Fruit fly (Drosophila melanogaster) whole organism, embryonic: Measurements from ENCODE around the gene Tailor.

Source experiments
- ATbp ChIP-seq: fragments of 200-800 bp; sonication (Bioruptor generic); optimal IDR thresholded peaks from 2 replicates; lab custom pipeline; 2017; ENCODE audit warnings: missing biosample characterization, mild to moderate bottlenecking, missing genetic modification characterization, missing genetic modification reagents
- Aef1 ChIP-seq: fragments of 200-800 bp; sonication (Bioruptor generic); IDR thresholded peaks from 3 replicates; pipeline ENCODE4 v1.3.6; 2022; ENCODE audit warnings: missing biosample characterization, missing genetic modification characterization
- Awh ChIP-seq: fragments of 200-800 bp; sonication (Bioruptor generic); IDR thresholded peaks from 2 replicates; pipeline ENCODE4, ENCODE4 v1.3.6; 2022; ENCODE audit warnings: missing biosample characterization, missing genetic modification characterization
- CG1024 ChIP-seq: fragments of 200-800 bp; sonication (Bioruptor generic); IDR thresholded peaks from 2 replicates; pipeline ENCODE4 v1.3.6; 2022; ENCODE audit warnings: missing biosample characterization, missing genetic modification characterization
- CG11093 ChIP-seq: fragments of 200-800 bp; sonication (Bioruptor generic); IDR thresholded peaks from 3 replicates; pipeline ENCODE4 v1.3.6; 2022; ENCODE audit warnings: missing biosample characterization, missing genetic modification characterization
- CG11695 ChIP-seq: fragments of 200-800 bp; sonication (Bioruptor generic); IDR thresholded peaks from 3 replicates; pipeline ENCODE4 v1.3.6; 2022; ENCODE audit warnings: missing biosample characterization, missing genetic modification characterization
- CG12104 ChIP-seq: fragments of 200-800 bp; sonication (Bioruptor generic); optimal IDR thresholded peaks from 3 replicates; lab custom pipeline; 2016; ENCODE audit warnings: missing biosample characterization, missing genetic modification characterization
- CG14050 ChIP-seq: fragments of 200-800 bp; sonication (Bioruptor generic); IDR thresholded peaks from 3 replicates; pipeline ENCODE4 v1.3.6; 2022; ENCODE audit warnings: missing biosample characterization, missing genetic modification characterization
- CG14441 ChIP-seq: fragments of 200-800 bp; sonication (Bioruptor generic); IDR thresholded peaks from 2 replicates; pipeline ENCODE4 v1.3.6; 2022; ENCODE audit warnings: missing biosample characterization, missing genetic modification characterization
- CG16815 ChIP-seq: fragments of 200-800 bp; sonication (Bioruptor generic); optimal IDR thresholded peaks from 3 replicates; lab custom pipeline; 2017; ENCODE audit warnings: missing biosample characterization, mild to moderate bottlenecking, missing genetic modification characterization
- CG17186 ChIP-seq: fragments of 200-800 bp; sonication (Bioruptor generic); optimal IDR thresholded peaks from 3 replicates; lab custom pipeline; 2017; ENCODE audit warnings: missing biosample characterization, missing genetic modification reagents, missing genetic modification characterization
- CG17385 ChIP-seq: fragments of 200-800 bp; sonication (Bioruptor generic); optimal IDR thresholded peaks from 3 replicates; lab custom pipeline; 2018; ENCODE audit warnings: missing biosample characterization, mild to moderate bottlenecking, missing genetic modification characterization
- CG1792 ChIP-seq: fragments of 200-800 bp; sonication (Bioruptor generic); optimal IDR thresholded peaks from 2 replicates; lab custom pipeline; 2016; ENCODE audit warnings: missing biosample characterization, missing genetic modification characterization
- CG18599 ChIP-seq: fragments of 200-800 bp; sonication (Bioruptor generic); optimal IDR thresholded peaks from 3 replicates; lab custom pipeline; 2017; ENCODE audit warnings: missing biosample characterization, missing genetic modification characterization, mild to moderate bottlenecking, moderate library complexity, missing genetic modification reagents
- CG2712 ChIP-seq: fragments of 200-800 bp; optimal IDR thresholded peaks from 3 replicates; lab custom pipeline; 2019; ENCODE audit warnings: missing biosample characterization, mild to moderate bottlenecking, missing genetic modification characterization, moderate library complexity
- CG4854 ChIP-seq: fragments of 200-800 bp; sonication (Bioruptor generic); optimal IDR thresholded peaks from 2 replicates; lab custom pipeline; 2016; ENCODE audit warnings: missing biosample characterization, missing genetic modification characterization, inconsistent platforms
- CG6654 ChIP-seq: fragments of 200-800 bp; sonication (Bioruptor generic); optimal IDR thresholded peaks from 2 replicates; lab custom pipeline; 2017; ENCODE audit warnings: missing biosample characterization, mild to moderate bottlenecking, missing genetic modification characterization
- CG6791 ChIP-seq: fragments of 200-800 bp; sonication (Bioruptor generic); IDR thresholded peaks from 3 replicates; pipeline ENCODE4 v1.3.6; 2022; ENCODE audit warnings: missing biosample characterization, missing genetic modification characterization; ENCODE audit not compliant: partially characterized antibody
- CG6813 ChIP-seq: fragments of 200-800 bp; sonication (Bioruptor generic); optimal IDR thresholded peaks from 2 replicates; lab custom pipeline; 2017; ENCODE audit warnings: missing biosample characterization, missing genetic modification characterization, mild to moderate bottlenecking, moderate library complexity, missing genetic modification reagents
- CG8089 ChIP-seq: fragments of 200-800 bp; sonication (Bioruptor generic); optimal IDR thresholded peaks from 3 replicates; lab custom pipeline; 2016; ENCODE audit warnings: missing biosample characterization, missing genetic modification characterization
- HLH3B ChIP-seq: fragments of 200-800 bp; sonication (Bioruptor generic); IDR thresholded peaks from 2 replicates; pipeline ENCODE4 v1.3.6; 2022; ENCODE audit warnings: missing biosample characterization, missing genetic modification characterization
- HLH54F ChIP-seq: fragments of 200-800 bp; sonication (Bioruptor generic); optimal IDR thresholded peaks from 3 replicates; lab custom pipeline; 2016; ENCODE audit warnings: missing biosample characterization, missing genetic modification characterization
- Hand ChIP-seq: fragments of 200-800 bp; sonication (Bioruptor generic); optimal IDR thresholded peaks from 2 replicates; lab custom pipeline; 2017; ENCODE audit warnings: mild to moderate bottlenecking, missing biosample characterization, missing genetic modification reagents, missing genetic modification characterization
- NC2α ChIP-seq: fragments of 200-800 bp; sonication (Bioruptor generic); optimal IDR thresholded peaks from 2 replicates; lab custom pipeline; 2016; ENCODE audit warnings: missing biosample characterization, missing genetic modification characterization
- Nf-YC ChIP-seq: fragments of 200-800 bp; optimal IDR thresholded peaks from 3 replicates; lab custom pipeline; 2019; ENCODE audit warnings: missing biosample characterization, mild to moderate bottlenecking, missing genetic modification characterization, moderate library complexity
- Pdp1 ChIP-seq, 2 experiments: fragments of 200-800 bp; sonication (Bioruptor generic); optimal IDR thresholded peaks; 3 replicates each; lab custom pipeline; 2016; ENCODE audit warnings: missing biosample characterization in 2 of 2, missing genetic modification characterization in 2 of 2, mild to moderate bottlenecking in 1 of 2, moderate library complexity in 1 of 2
- Rfx ChIP-seq: fragments of 200-800 bp; sonication (Bioruptor generic); IDR thresholded peaks from 2 replicates; pipeline ENCODE4 v1.3.6; 2022; ENCODE audit warnings: missing biosample characterization, missing genetic modification characterization
- Scr ChIP-seq: fragments of 200-800 bp; sonication (Bioruptor generic); IDR thresholded peaks from 2 replicates; pipeline ENCODE4 v1.3.6; 2022; ENCODE audit warnings: missing biosample characterization, missing genetic modification characterization; ENCODE audit not compliant: partially characterized antibody
- Sox100B ChIP-seq: fragments of 200-800 bp; sonication (Bioruptor generic); optimal IDR thresholded peaks from 3 replicates; lab custom pipeline; 2018; ENCODE audit warnings: missing biosample characterization, mild to moderate bottlenecking, missing genetic modification characterization
- Sry-δ ChIP-seq: fragments of 200-800 bp; sonication (Bioruptor generic); optimal IDR thresholded peaks from 2 replicates; lab custom pipeline; 2016; ENCODE audit warnings: missing biosample characterization, missing genetic modification characterization
- Trl ChIP-seq, 3 experiments: fragments of >200 bp in 2 of 3; fragments of 200-800 bp in 1 of 3; sonication (Bioruptor generic) in 1 of 3; optimal IDR thresholded peaks; 2 replicates in 1 of 3; 3 replicates in 2 of 3; lab custom pipeline; 2016 to 2017; ENCODE audit warnings: missing biosample characterization in 1 of 3, missing genetic modification characterization in 1 of 3
- al ChIP-seq: fragments of 200-800 bp; sonication (Bioruptor generic); IDR thresholded peaks from 2 replicates; pipeline ENCODE4 v1.3.6; 2022; ENCODE audit warnings: missing biosample characterization, missing genetic modification characterization
- bcd ChIP-seq: fragments of 200-800 bp; sonication (Bioruptor generic); optimal IDR thresholded peaks from 2 replicates; lab custom pipeline; 2017; ENCODE audit warnings: missing biosample characterization, mild to moderate bottlenecking, missing genetic modification characterization
- br ChIP-seq: fragments of >200 bp; optimal IDR thresholded peaks from 2 replicates; lab custom pipeline; 2017
- cas ChIP-seq: fragments of 200-800 bp; sonication (Bioruptor generic); IDR thresholded peaks from 2 replicates; pipeline ENCODE4 v1.3.6; 2022; ENCODE audit warnings: missing biosample characterization, missing genetic modification characterization
- corto ChIP-seq: fragments of 200-800 bp; sonication (Bioruptor generic); optimal IDR thresholded peaks from 2 replicates; lab custom pipeline; 2016; ENCODE audit warnings: missing biosample characterization, mild to moderate bottlenecking, missing genetic modification characterization, moderate library complexity
- dan ChIP-seq: fragments of 200-800 bp; sonication (Bioruptor generic); IDR thresholded peaks from 2 replicates; pipeline ENCODE4 v1.3.6; 2022; ENCODE audit warnings: missing biosample characterization, missing genetic modification characterization
- dmrt11E ChIP-seq: fragments of 200-800 bp; sonication (Bioruptor generic); optimal IDR thresholded peaks from 3 replicates; lab custom pipeline; 2018; ENCODE audit warnings: missing biosample characterization, mild to moderate bottlenecking, missing genetic modification characterization, moderate library complexity
- ftz-f1 ChIP-seq: fragments of 200-800 bp; sonication (Bioruptor generic); optimal IDR thresholded peaks from 2 replicates; lab custom pipeline; 2016; ENCODE audit warnings: missing biosample characterization, missing genetic modification characterization
- gt ChIP-seq: fragments of 200-800 bp; sonication (Bioruptor generic); IDR thresholded peaks from 2 replicates; pipeline ENCODE4 v1.3.6; 2022; ENCODE audit warnings: missing biosample characterization, missing genetic modification characterization
- hkb ChIP-seq, 2 experiments: fragments of 200-800 bp in 1 of 2; fragments of >200 bp in 1 of 2; sonication (Bioruptor generic) in 1 of 2; IDR thresholded peaks in 1 of 2; optimal IDR thresholded peaks in 1 of 2; 2 replicates each; pipeline versions ENCODE4 v1.3.6 to Lab custom; 2017 to 2022; ENCODE audit warnings: missing biosample characterization in 1 of 2, missing genetic modification characterization in 1 of 2
- knrl ChIP-seq: fragments of 200-800 bp; sonication (Bioruptor generic); IDR thresholded peaks from 3 replicates; pipeline ENCODE4 v1.3.6; 2022; ENCODE audit warnings: missing biosample characterization, missing genetic modification characterization; ENCODE audit not compliant: partially characterized antibody
- nerfin-1 ChIP-seq: fragments of 200-800 bp; sonication (Bioruptor generic); optimal IDR thresholded peaks from 3 replicates; lab custom pipeline; 2019; ENCODE audit warnings: missing biosample characterization, mild to moderate bottlenecking, missing genetic modification characterization, moderate library complexity
- onecut ChIP-seq: fragments of 200-800 bp; sonication (Bioruptor generic); IDR thresholded peaks from 2 replicates; pipeline ENCODE4 v1.3.6; 2022; ENCODE audit warnings: missing biosample characterization, missing genetic modification characterization
- p53 ChIP-seq: fragments of 200-800 bp; sonication (Bioruptor generic); optimal IDR thresholded peaks from 2 replicates; lab custom pipeline; 2016; ENCODE audit warnings: missing biosample characterization, missing genetic modification characterization
- prd ChIP-seq, 3 experiments: fragments of >200 bp in 2 of 3; fragments of 200-800 bp in 1 of 3; sonication (Bioruptor generic) in 1 of 3; optimal IDR thresholded peaks in 2 of 3; IDR thresholded peaks in 1 of 3; 2 replicates in 2 of 3; 3 replicates in 1 of 3; pipeline versions ENCODE4 v1.3.6 to Lab custom; 2017 to 2022; ENCODE audit warnings: missing biosample characterization in 1 of 3, missing genetic modification characterization in 1 of 3
- sob ChIP-seq: fragments of 200-800 bp; sonication (Bioruptor generic); IDR thresholded peaks from 2 replicates; pipeline ENCODE4 v1.3.6; 2022; ENCODE audit warnings: missing biosample characterization, missing genetic modification characterization
- tio ChIP-seq: fragments of 200-800 bp; sonication (Bioruptor generic); optimal IDR thresholded peaks from 2 replicates; lab custom pipeline; 2017; ENCODE audit warnings: missing biosample characterization, missing genetic modification characterization, inconsistent platforms
- yki ChIP-seq: fragments of >200 bp; optimal IDR thresholded peaks from 3 replicates; lab custom pipeline; 2018
- zfh2 ChIP-seq: fragments of 200-800 bp; sonication (Bioruptor generic); optimal IDR thresholded peaks from 2 replicates; lab custom pipeline; 2016; ENCODE audit warnings: missing biosample characterization, missing genetic modification characterization

Gene Tailor

dm6 chr3R:7067092-7067491 lies 18.8 kb downstream of the Tailor start, which contains the start of the genes CG1105 and CG1965 (continued):
- TF ChIP-seq Pdp1 (GFP tag; optimal IDR thresholded peaks at IDR 0.05; lab: Kevin White, UChicago) = peak; percentile 91 to 95
- TF ChIP-seq CG14050 (GFP tag; lab: Robert Waterston, UW) = peak; percentile 85
- peak; percentile 89 for TF ChIP-seq CG4854 (GFP tag; lab: Kevin White, UChicago)
- peak; percentile 88 for TF ChIP-seq CG1792
- TF ChIP-seq Sox100B = no peak
- TF ChIP-seq Awh (GFP tag; lab: Robert Waterston, UW) = peak; percentile 88
- peak; percentile 97 for TF ChIP-seq Rfx
- peak; percentile 93 for TF ChIP-seq bcd (GFP tag; lab: Kevin White, UChicago)
- TF ChIP-seq Scr = peak; percentile 99
- TF ChIP-seq prd (optimal IDR thresholded peaks at IDR 0.05; lab: Kevin White, UChicago) = no peak
- peak; percentile 97 for TF ChIP-seq prd (GFP tag; IDR thresholded peaks at IDR 0.05; lab: Robert Waterston, UW)
- TF ChIP-seq ATbp (GFP tag; lab: Kevin White, UChicago) = peak; percentile 58
- peak; percentile 87 for TF ChIP-seq gt (GFP tag; lab: Robert Waterston, UW)
- TF ChIP-seq sob (GFP tag; lab: Robert Waterston, UW) = peak; percentile 97
- TF ChIP-seq dan = peak; percentile 90
- TF ChIP-seq Aef1 (GFP tag; lab: Robert Waterston, UW) = peak; percentile 95
- peak; percentile 93 for TF ChIP-seq dmrt11E (tag; lab: Kevin White, UChicago)
- TF ChIP-seq CG12104 = peak; percentile 90
- peak; percentile 23 for TF ChIP-seq Hand (GFP tag; lab: Kevin White, UChicago)
- no peak for TF ChIP-seq Trl (optimal IDR thresholded peaks at IDR 0.05; lab: Kevin White, UChicago)
- peak; percentile 95 for TF ChIP-seq Trl (GFP tag; optimal IDR thresholded peaks at IDR 0.05; lab: Kevin White, UChicago)
- peak; percentile 79 for TF ChIP-seq NC2α (GFP tag; lab: Kevin White, UChicago)
- TF ChIP-seq onecut (GFP tag; lab: Robert Waterston, UW) = peak; percentile 82
- peak; percentile 91 for TF ChIP-seq cas (GFP tag; lab: Robert Waterston, UW)
- TF ChIP-seq ftz-f1 (GFP tag; lab: Kevin White, UChicago) = peak; percentile 79
- peak; percentile 84 for TF ChIP-seq Nf-YC
- TF ChIP-seq zfh2 = peak; percentile 95
- peak; percentile 64 for TF ChIP-seq hkb (optimal IDR thresholded peaks at IDR 0.05; lab: Kevin White, UChicago)
- peak; percentile 84 for TF ChIP-seq hkb (GFP tag; IDR thresholded peaks at IDR 0.05; lab: Robert Waterston, UW)
- TF ChIP-seq CG14441 (GFP tag; lab: Robert Waterston, UW) = peak; percentile 94
- peak; percentile 83 for TF ChIP-seq nerfin-1
- peak; percentile 73 for TF ChIP-seq CG1024 (GFP tag; lab: Robert Waterston, UW)
- TF ChIP-seq CG11695 (GFP tag; lab: Robert Waterston, UW) = peak; percentile 85
- no peak for TF ChIP-seq yki (lab: Kevin White, UChicago)
- peak; percentile 92 for TF ChIP-seq al (GFP tag; lab: Robert Waterston, UW)
- TF ChIP-seq corto (GFP tag; lab: Kevin White, UChicago) = no peak
- TF ChIP-seq CG17186 = peak; percentile 84
- peak; percentile 100 for TF ChIP-seq Sry-δ (GFP tag; lab: Kevin White, UChicago)
- TF ChIP-seq CG18599 (GFP tag; lab: Kevin White, UChicago) = peak; percentile 90
- TF ChIP-seq CG6791 (GFP tag; lab: Robert Waterston, UW) = peak; percentile 94
- TF ChIP-seq knrl = peak; percentile 100
- TF ChIP-seq HLH54F (GFP tag; lab: Kevin White, UChicago) = peak; percentile 97
- TF ChIP-seq p53 = peak; percentile 82
- TF ChIP-seq CG11093 (GFP tag; lab: Robert Waterston, UW) = peak; percentile 90
- TF ChIP-seq HLH3B (GFP tag; lab: Robert Waterston, UW) = peak; percentile 90
- peak; percentile 63 for TF ChIP-seq CG6654 (GFP tag; lab: Kevin White, UChicago)
- TF ChIP-seq CG6813 (GFP tag; lab: Kevin White, UChicago) = peak; percentile 53
- peak; percentile 91 for TF ChIP-seq CG16815 (GFP tag; lab: Kevin White, UChicago)
- no peak for TF ChIP-seq br
- peak; percentile 98 for TF ChIP-seq CG17385
- TF ChIP-seq CG8089 (GFP tag; lab: Kevin White, UChicago) = peak; percentile 88
- peak; percentile 96 for TF ChIP-seq CG2712 (tag; lab: Kevin White, UChicago)
- peak; percentile 90 for TF ChIP-seq tio (GFP tag; lab: Kevin White, UChicago)
